Fruit fly (Drosophila melanogaster): Measurements from ENCODE around the gene Tgt.

Tgt gene

DNA sequence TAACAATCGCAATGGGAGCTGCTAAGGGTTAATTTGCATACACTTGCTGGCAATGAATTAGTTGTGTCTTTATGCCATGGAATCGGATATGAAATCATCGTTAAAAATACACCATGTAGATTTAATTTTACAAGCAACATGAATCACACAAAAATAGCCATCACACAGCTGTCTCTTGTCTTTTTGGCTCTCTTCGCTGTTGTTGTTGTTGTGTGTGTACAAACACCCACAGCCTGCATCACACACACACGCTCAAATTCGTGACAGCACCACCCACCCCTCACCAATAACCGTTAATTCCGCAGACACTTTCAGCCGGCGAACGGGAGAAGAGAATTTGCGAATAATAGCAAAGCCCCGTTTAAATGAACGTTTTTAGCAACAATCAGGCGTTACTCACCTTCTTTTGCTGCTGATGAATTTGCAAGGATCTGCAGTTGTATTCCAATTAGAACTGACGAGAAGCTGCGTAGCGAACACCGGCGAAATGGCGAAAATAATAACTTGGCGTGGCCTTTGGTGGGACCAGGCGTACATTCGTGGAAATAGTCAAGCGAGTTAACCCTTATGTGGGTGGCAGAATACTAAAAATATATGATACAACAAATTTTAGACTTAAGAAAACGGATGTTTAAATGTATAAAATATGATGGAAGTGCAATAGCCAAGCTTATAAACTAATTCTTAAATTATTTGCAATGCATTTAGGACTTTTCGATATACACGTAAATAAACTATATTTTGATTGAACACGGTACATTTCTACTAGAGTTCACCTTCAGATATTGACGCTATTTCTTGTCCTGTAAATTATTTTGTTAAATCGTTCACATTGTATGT lies 26.0 kb upstream of the Tgt start, which contains the start of gene capt:
TSS of gene capt (minus strand) at position 584 of the 840 bp plus-strand sequence.
- TF ChIP-seq jim (GFP tag; optimal IDR thresholded peaks at IDR 0.05) = no peak
- peak; percentile 2 for TF ChIP-seq dmrt93B (GFP tag; optimal IDR thresholded peaks at IDR 0.05)
- peak; percentile 27 for TF ChIP-seq Myc (optimal IDR thresholded peaks at IDR 0.05)
- peak; percentile 25 for TF ChIP-seq sv (GFP tag; optimal IDR thresholded peaks at IDR 0.05)
- no peak for TF ChIP-seq Abd-B (GFP tag; optimal IDR thresholded peaks at IDR 0.05)
- peak; percentile 21 for TF ChIP-seq ey (GFP tag; optimal IDR thresholded peaks at IDR 0.05)
- peak; percentile 60 for TF ChIP-seq woc (GFP tag; optimal IDR thresholded peaks at IDR 0.05)
- TF ChIP-seq N (GFP tag; optimal IDR thresholded peaks at IDR 0.05) = peak; percentile 41
- TF ChIP-seq psq (GFP tag; optimal IDR thresholded peaks at IDR 0.05) = peak; percentile 1
- no peak for TF ChIP-seq usp (GFP tag; optimal IDR thresholded peaks at IDR 0.05)
- TF ChIP-seq Rel (GFP tag; optimal IDR thresholded peaks at IDR 0.05) = no peak
- peak; percentile 31 for TF ChIP-seq Rel (tag; optimal IDR thresholded peaks at IDR 0.05)
- peak; percentile 21 for TF ChIP-seq rgr (GFP tag; optimal IDR thresholded peaks at IDR 0.05)
- peak; percentile 55 for TF ChIP-seq HLH106 (tag; optimal IDR thresholded peaks at IDR 0.05)
- TF ChIP-seq foxo (GFP tag; optimal IDR thresholded peaks at IDR 0.05) = peak in 1 of 2 experiments; percentile 22
- TF ChIP-seq CG9705 (GFP tag; optimal IDR thresholded peaks at IDR 0.05) = peak; percentile 3
- TF ChIP-seq Sp1 (GFP tag; optimal IDR thresholded peaks at IDR 0.05) = peak; percentile 1
- peak; percentile 10 for TF ChIP-seq h (GFP tag; optimal IDR thresholded peaks at IDR 0.05)
- no peak for TF ChIP-seq brk (GFP tag; optimal IDR thresholded peaks at IDR 0.05)

DNA sequence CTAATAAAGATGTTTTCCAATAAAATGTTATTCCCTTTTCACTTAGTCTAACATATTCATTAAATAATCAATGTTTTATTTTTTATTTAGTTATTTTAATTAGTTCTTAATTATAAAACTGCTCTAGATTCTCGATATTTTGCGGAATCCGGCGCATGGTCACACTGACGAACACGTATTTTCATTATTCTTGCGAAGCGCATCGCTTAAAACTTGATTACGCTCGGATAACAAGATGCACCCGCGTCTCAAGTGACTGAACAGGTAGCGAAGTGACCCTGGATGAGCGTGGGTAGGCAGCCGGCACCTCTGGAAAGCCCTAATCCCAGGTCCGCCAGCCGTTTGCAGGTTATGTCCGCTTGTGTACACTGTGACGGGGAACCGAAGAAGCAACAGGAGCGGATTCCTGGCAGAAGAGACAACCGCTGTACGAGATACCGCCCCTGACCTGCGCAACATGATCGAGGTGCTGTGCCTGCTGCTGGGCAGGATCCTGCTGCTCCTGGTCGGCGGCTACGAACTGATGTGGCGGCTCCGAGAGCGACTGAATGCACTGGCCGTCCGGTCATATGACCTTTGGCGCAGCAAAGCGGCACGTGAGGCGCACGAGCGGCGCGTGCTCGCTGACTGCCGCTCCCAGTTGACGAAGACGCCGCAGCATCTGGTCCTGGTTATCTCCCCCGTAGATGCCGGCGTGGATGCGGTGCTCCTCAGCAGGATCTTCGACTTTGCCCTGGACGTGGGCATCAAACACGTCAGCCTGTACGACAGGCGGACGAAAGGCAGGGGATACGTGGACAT lies 25.1 kb upstream of the Tgt start, which contains the start of gene Tango14:
TSS of gene Tango14 (plus strand) at position 143 of the 801 bp plus-strand sequence.
- TF ChIP-seq usp (GFP tag; optimal IDR thresholded peaks at IDR 0.05) = no peak
- TF ChIP-seq sage (GFP tag; optimal IDR thresholded peaks at IDR 0.05) = no peak
- no peak for TF ChIP-seq Myc (optimal IDR thresholded peaks at IDR 0.05)
- TF ChIP-seq lola (GFP tag; optimal IDR thresholded peaks at IDR 0.05) = no peak
- no peak for TF ChIP-seq Dfd (GFP tag; optimal IDR thresholded peaks at IDR 0.05)

DNA sequence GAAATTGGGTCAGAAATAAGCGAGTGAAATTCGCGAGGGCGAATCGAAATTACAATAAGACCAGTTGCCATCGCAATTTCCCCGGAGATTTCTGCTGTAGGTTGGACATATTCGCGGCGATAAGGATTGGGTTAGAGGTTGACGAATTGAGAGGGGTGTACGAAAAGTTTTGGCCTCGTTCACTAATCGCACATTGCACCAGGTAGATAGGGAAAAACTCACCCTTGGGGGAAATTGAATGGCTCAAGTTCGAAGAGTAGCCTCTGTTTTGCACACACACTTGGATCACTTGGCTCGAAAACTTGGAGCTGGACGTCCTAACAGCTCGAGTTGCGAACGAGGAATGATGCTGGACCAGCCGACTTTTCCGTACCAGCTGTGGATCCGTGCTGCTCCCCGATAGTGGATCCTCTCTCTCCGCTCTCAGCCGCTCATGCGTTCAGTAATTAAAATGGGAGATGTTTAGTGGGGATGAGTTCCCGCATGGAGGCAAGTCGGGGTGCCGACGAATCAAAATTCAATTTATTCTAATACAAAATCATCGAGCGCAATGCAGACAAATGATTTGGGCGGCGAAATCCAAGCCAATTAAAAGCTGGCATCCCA lies 20.2 kb upstream of the Tgt start, which contains the start of gene CG5080:
TSS of gene CG5080 (minus strand) at position 349 of the 606 bp plus-strand sequence.
- no peak for TF ChIP-seq brk (GFP tag; optimal IDR thresholded peaks at IDR 0.05)
- TF ChIP-seq Mio (GFP tag; optimal IDR thresholded peaks at IDR 0.05) = no peak
- TF ChIP-seq usp (GFP tag; optimal IDR thresholded peaks at IDR 0.05) = no peak
- TF ChIP-seq CG32264 (GFP tag; optimal IDR thresholded peaks at IDR 0.05) = no peak
- TF ChIP-seq Dif (GFP tag; optimal IDR thresholded peaks at IDR 0.05; ENCODE audit: partially characterized antibody) = peak; percentile 63
- TF ChIP-seq Rel (GFP tag; optimal IDR thresholded peaks at IDR 0.05) = no peak
- TF ChIP-seq Rel (tag; optimal IDR thresholded peaks at IDR 0.05) = peak; percentile 49
- TF ChIP-seq CG9705 (GFP tag; optimal IDR thresholded peaks at IDR 0.05) = no peak
- TF ChIP-seq pan (optimal IDR thresholded peaks at IDR 0.05) = no peak
- no peak for TF ChIP-seq h (GFP tag; optimal IDR thresholded peaks at IDR 0.05)
- no peak for TF ChIP-seq dsf (GFP tag; optimal IDR thresholded peaks at IDR 0.05; ENCODE audit: borderline replicate concordance)
- TF ChIP-seq OdsH (GFP tag; optimal IDR thresholded peaks at IDR 0.05) = no peak
- TF ChIP-seq lola (GFP tag; optimal IDR thresholded peaks at IDR 0.05) = no peak
- TF ChIP-seq jim (GFP tag; optimal IDR thresholded peaks at IDR 0.05) = no peak
- no peak for TF ChIP-seq woc (GFP tag; optimal IDR thresholded peaks at IDR 0.05)
- TF ChIP-seq dl (GFP tag; optimal IDR thresholded peaks at IDR 0.05; ENCODE audit: insufficient read depth in 1 of 2, partially characterized antibody in 2 of 2) = no peak
- no peak for TF ChIP-seq foxo (GFP tag; optimal IDR thresholded peaks at IDR 0.05)
- TF ChIP-seq sage (GFP tag; optimal IDR thresholded peaks at IDR 0.05) = no peak
- TF ChIP-seq Abd-B (GFP tag; optimal IDR thresholded peaks at IDR 0.05) = no peak

DNA sequence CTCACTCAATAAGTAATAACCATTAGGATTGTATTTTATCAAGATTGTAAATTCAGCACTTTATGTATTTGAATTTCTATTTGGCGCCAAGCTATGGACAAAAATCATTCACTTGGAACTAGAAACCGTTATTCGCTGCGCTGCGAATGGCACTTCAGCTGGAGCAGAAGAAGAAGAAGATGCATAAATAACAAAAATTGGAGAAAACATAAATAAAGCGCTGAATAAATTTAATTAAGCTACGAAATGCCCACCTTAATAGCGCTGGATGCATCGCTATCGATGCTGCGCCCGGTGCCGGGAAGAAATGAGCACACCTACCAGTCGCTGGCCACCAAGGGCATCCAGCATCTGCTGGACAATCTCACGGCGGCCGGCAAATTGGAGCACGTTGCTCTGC lies 19.6 kb upstream of the Tgt start, which contains the start of gene IntS14:
TSS of gene IntS14 (plus strand) at position 150 of the 400 bp plus-strand sequence.
- no peak for TF ChIP-seq Rel (GFP tag; optimal IDR thresholded peaks at IDR 0.05)
- peak; percentile 48 for TF ChIP-seq Rel (tag; optimal IDR thresholded peaks at IDR 0.05)
- TF ChIP-seq Myc (optimal IDR thresholded peaks at IDR 0.05) = peak; percentile 54
- TF ChIP-seq rgr (GFP tag; optimal IDR thresholded peaks at IDR 0.05) = no peak
